Fruit fly (Drosophila melanogaster) whole organism, embryonic: ENCODE data around the gene ZIPIC.
A peak's percentile ranks its signal among the peaks of the same experiment; 100 is the strongest.

ENCODE experiments used
- CG1024 ChIP-seq: fragments of 200-800 bp; sonication (Bioruptor generic); IDR thresholded peaks from 2 replicates; pipeline ENCODE4 v1.3.6; 2022; ENCODE audit warnings: missing biosample characterization, missing genetic modification characterization
- CG10267 ChIP-seq: fragments of 200-800 bp; sonication (Bioruptor generic); optimal IDR thresholded peaks from 2 replicates; lab custom pipeline; 2018; ENCODE audit warnings: missing biosample characterization, mild to moderate bottlenecking, missing genetic modification characterization, moderate library complexity
- CG11085 ChIP-seq: fragments of 200-800 bp; sonication (Bioruptor generic); IDR thresholded peaks from 2 replicates; pipeline ENCODE4 v1.3.6; 2022; ENCODE audit warnings: missing biosample characterization, missing genetic modification characterization
- CG11456 ChIP-seq: fragments of 200-800 bp; sonication (Bioruptor generic); IDR thresholded peaks from 3 replicates; pipeline ENCODE4 v1.3.6; 2022; ENCODE audit warnings: missing biosample characterization, missing genetic modification characterization
- CG11695 ChIP-seq: fragments of 200-800 bp; sonication (Bioruptor generic); IDR thresholded peaks from 3 replicates; pipeline ENCODE4 v1.3.6; 2022; ENCODE audit warnings: missing biosample characterization, missing genetic modification characterization
- CG12071 ChIP-seq: fragments of 200-800 bp; sonication (Bioruptor generic); optimal IDR thresholded peaks from 3 replicates; lab custom pipeline; 2018; ENCODE audit warnings: missing biosample characterization, mild to moderate bottlenecking, missing genetic modification characterization
- CG12659 ChIP-seq: fragments of 200-800 bp; sonication (Bioruptor generic); optimal IDR thresholded peaks from 3 replicates; lab custom pipeline; 2017; ENCODE audit warnings: mild to moderate bottlenecking, missing biosample characterization, missing genetic modification reagents, missing genetic modification characterization
- CG12744 ChIP-seq: fragments of 200-800 bp; sonication (Bioruptor generic); optimal IDR thresholded peaks from 2 replicates; lab custom pipeline; 2016; ENCODE audit warnings: missing biosample characterization, missing genetic modification characterization
- CG15011 ChIP-seq: fragments of 200-800 bp; sonication (Bioruptor generic); optimal IDR thresholded peaks from 3 replicates; lab custom pipeline; 2018; ENCODE audit warnings: missing biosample characterization, mild to moderate bottlenecking, missing genetic modification characterization
- CG17612 ChIP-seq: fragments of 200-800 bp; sonication (Bioruptor generic); IDR thresholded peaks from 2 replicates; pipeline ENCODE4 v1.3.6; 2022; ENCODE audit warnings: missing biosample characterization, missing genetic modification characterization
- CG1832 ChIP-seq: fragments of 200-800 bp; sonication (Bioruptor generic); optimal IDR thresholded peaks from 2 replicates; lab custom pipeline; 2017; ENCODE audit warnings: missing biosample characterization, mild to moderate bottlenecking, missing genetic modification characterization, inconsistent platforms
- CG2199 ChIP-seq: fragments of 200-800 bp; sonication (Bioruptor generic); IDR thresholded peaks from 3 replicates; pipeline ENCODE4 v1.3.6; 2022; ENCODE audit warnings: missing biosample characterization, missing genetic modification characterization
- CG2678 ChIP-seq: fragments of 200-800 bp; sonication (Bioruptor generic); optimal IDR thresholded peaks from 3 replicates; lab custom pipeline; 2019; ENCODE audit warnings: missing biosample characterization, mild to moderate bottlenecking, missing genetic modification characterization, moderate library complexity
- CG31365 ChIP-seq: fragments of 200-800 bp; sonication (Bioruptor generic); optimal IDR thresholded peaks from 2 replicates; lab custom pipeline; 2018; ENCODE audit warnings: missing biosample characterization, mild to moderate bottlenecking, missing genetic modification characterization
- CG3163 ChIP-seq: fragments of 200-800 bp; sonication (Bioruptor generic); optimal IDR thresholded peaks from 3 replicates; lab custom pipeline; 2016; ENCODE audit warnings: missing biosample characterization, missing genetic modification characterization
- CG32532 ChIP-seq: fragments of 200-800 bp; sonication (Bioruptor generic); IDR thresholded peaks from 2 replicates; pipeline ENCODE4 v1.3.6; 2022; ENCODE audit warnings: missing biosample characterization, missing genetic modification characterization
- CG32772 ChIP-seq: fragments of 200-800 bp; sonication (Bioruptor generic); IDR thresholded peaks from 2 replicates; pipeline ENCODE4 v1.3.6; 2022; ENCODE audit warnings: missing biosample characterization, missing genetic modification characterization
- CG8089 ChIP-seq: fragments of 200-800 bp; sonication (Bioruptor generic); optimal IDR thresholded peaks from 3 replicates; lab custom pipeline; 2016; ENCODE audit warnings: missing biosample characterization, missing genetic modification characterization
- Fer1 ChIP-seq: fragments of 200-800 bp; sonication (Bioruptor generic); optimal IDR thresholded peaks from 2 replicates; lab custom pipeline; 2017; ENCODE audit warnings: missing biosample characterization, mild to moderate bottlenecking, missing genetic modification characterization
- H2.0 ChIP-seq: fragments of 200-800 bp; sonication (Bioruptor generic); IDR thresholded peaks from 2 replicates; pipeline ENCODE4 v1.3.6; 2022; ENCODE audit warnings: missing biosample characterization, missing genetic modification characterization
- PHDP ChIP-seq: fragments of 200-800 bp; sonication (Bioruptor generic); optimal IDR thresholded peaks from 3 replicates; lab custom pipeline; 2018; ENCODE audit warnings: missing biosample characterization, mild to moderate bottlenecking, missing genetic modification characterization, moderate library complexity
- Stat92E ChIP-seq, 3 experiments: fragments of >200 bp in 2 of 3; fragments of 200-800 bp in 1 of 3; sonication (Bioruptor generic) in 1 of 3; optimal IDR thresholded peaks; 2 replicates each; lab custom pipeline; 2017 to 2019; ENCODE audit warnings: missing biosample characterization in 3 of 3, missing genetic modification characterization in 3 of 3, mild to moderate bottlenecking in 1 of 3, moderate library complexity in 1 of 3
- Taf1 ChIP-seq: fragments of 200-800 bp; sonication (Bioruptor generic); IDR thresholded peaks from 2 replicates; pipeline ENCODE4 v1.3.6; 2022; ENCODE audit warnings: missing biosample characterization, missing genetic modification characterization
- ac ChIP-seq: fragments of 200-800 bp; sonication (Bioruptor generic); optimal IDR thresholded peaks from 3 replicates; lab custom pipeline; 2017; ENCODE audit warnings: missing biosample characterization, mild to moderate bottlenecking, missing genetic modification characterization
- bcd ChIP-seq: fragments of 200-800 bp; sonication (Bioruptor generic); optimal IDR thresholded peaks from 2 replicates; lab custom pipeline; 2017; ENCODE audit warnings: missing biosample characterization, mild to moderate bottlenecking, missing genetic modification characterization
- cato ChIP-seq: fragments of 200-800 bp; sonication (Bioruptor generic); optimal IDR thresholded peaks from 2 replicates; lab custom pipeline; 2016; ENCODE audit warnings: missing biosample characterization, missing genetic modification characterization, borderline replicate concordance
- caup ChIP-seq: fragments of 200-800 bp; sonication (Bioruptor generic); optimal IDR thresholded peaks from 3 replicates; lab custom pipeline; 2017; ENCODE audit warnings: missing biosample characterization, mild to moderate bottlenecking, missing genetic modification characterization, moderate library complexity; ENCODE audit not compliant: severe bottlenecking
- chm ChIP-seq: fragments of 200-800 bp; sonication (Bioruptor generic); IDR thresholded peaks from 2 replicates; pipeline ENCODE4 v1.3.6; 2022; ENCODE audit warnings: missing biosample characterization, missing genetic modification characterization
- cwo ChIP-seq: fragments of 200-800 bp; sonication (Bioruptor generic); optimal IDR thresholded peaks from 3 replicates; lab custom pipeline; 2017; ENCODE audit warnings: missing biosample characterization, missing genetic modification characterization, mild to moderate bottlenecking, moderate library complexity, missing genetic modification reagents
- danr ChIP-seq: fragments of 200-800 bp; sonication (Bioruptor generic); IDR thresholded peaks from 2 replicates; pipeline ENCODE4 v1.3.6; 2022; ENCODE audit warnings: missing biosample characterization, missing genetic modification characterization
- dmrt11E ChIP-seq: fragments of 200-800 bp; sonication (Bioruptor generic); optimal IDR thresholded peaks from 3 replicates; lab custom pipeline; 2018; ENCODE audit warnings: missing biosample characterization, mild to moderate bottlenecking, missing genetic modification characterization, moderate library complexity
- h ChIP-seq: fragments of >200 bp; optimal IDR thresholded peaks from 2 replicates; lab custom pipeline; 2017
- ken ChIP-seq: fragments of 200-800 bp; sonication (Bioruptor generic); IDR thresholded peaks from 3 replicates; pipeline ENCODE4 v1.3.6; 2022; ENCODE audit warnings: missing biosample characterization, missing genetic modification characterization
- luna ChIP-seq: fragments of 200-800 bp; sonication (Bioruptor generic); optimal IDR thresholded peaks from 2 replicates; lab custom pipeline; 2016; ENCODE audit warnings: missing biosample characterization, missing genetic modification characterization
- nerfin-1 ChIP-seq: fragments of 200-800 bp; sonication (Bioruptor generic); optimal IDR thresholded peaks from 3 replicates; lab custom pipeline; 2019; ENCODE audit warnings: missing biosample characterization, mild to moderate bottlenecking, missing genetic modification characterization, moderate library complexity
- prd ChIP-seq, 3 experiments: fragments of >200 bp in 2 of 3; fragments of 200-800 bp in 1 of 3; sonication (Bioruptor generic) in 1 of 3; optimal IDR thresholded peaks in 2 of 3; IDR thresholded peaks in 1 of 3; 2 replicates in 2 of 3; 3 replicates in 1 of 3; pipeline versions ENCODE4 v1.3.6 to Lab custom; 2017 to 2022; ENCODE audit warnings: missing biosample characterization in 1 of 3, missing genetic modification characterization in 1 of 3
- sob ChIP-seq: fragments of 200-800 bp; sonication (Bioruptor generic); IDR thresholded peaks from 2 replicates; pipeline ENCODE4 v1.3.6; 2022; ENCODE audit warnings: missing biosample characterization, missing genetic modification characterization
- ssp ChIP-seq: fragments of 200-800 bp; sonication (Bioruptor generic); IDR thresholded peaks from 2 replicates; pipeline ENCODE4 v1.3.6; 2022; ENCODE audit warnings: missing biosample characterization, missing genetic modification characterization
- stc ChIP-seq: fragments of 200-800 bp; sonication (Bioruptor generic); IDR thresholded peaks from 2 replicates; pipeline ENCODE4 v1.3.6; 2022; ENCODE audit warnings: missing biosample characterization, missing genetic modification characterization
- zf30C ChIP-seq: fragments of 200-800 bp; sonication (Bioruptor generic); optimal IDR thresholded peaks from 3 replicates; lab custom pipeline; 2018; ENCODE audit warnings: missing biosample characterization, mild to moderate bottlenecking, missing genetic modification characterization

The ZIPIC gene

DNA sequence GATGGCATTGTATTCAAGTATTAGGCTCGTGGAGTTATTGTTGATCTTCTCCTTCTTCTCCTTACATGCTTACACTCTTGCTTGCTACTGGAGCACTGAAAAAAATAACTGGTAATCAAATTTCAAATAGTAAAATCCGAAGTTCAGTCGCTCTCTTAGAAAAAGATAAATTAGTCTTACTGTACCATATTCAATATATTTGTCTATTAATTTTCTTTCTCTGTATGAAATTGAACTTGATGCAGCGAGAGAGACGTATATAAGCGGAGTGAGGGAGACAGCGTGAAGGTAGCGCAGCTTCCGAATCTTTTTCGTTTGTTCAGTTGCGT, 24.4 kb upstream of the ZIPIC start (continued):
- TF ChIP-seq sob (GFP tag; lab: Robert Waterston, UW) (peak; percentile 88), ac (no peak), zf30C (GFP tag; lab: Kevin White, UChicago) (peak; percentile 65), Stat92E (GFP tag; optimal IDR thresholded peaks at IDR 0.05; lab: Kevin White, UChicago) (peak in 1 of 3 experiments; percentile 83), Fer1 (GFP tag; lab: Kevin White, UChicago) (peak; percentile 88), CG31365 (tag; lab: Kevin White, UChicago) (peak; percentile 63), prd (optimal IDR thresholded peaks at IDR 0.05; lab: Kevin White, UChicago) (no peak), prd (GFP tag; IDR thresholded peaks at IDR 0.05; lab: Robert Waterston, UW) (peak; percentile 92), CG12659 (GFP tag; lab: Kevin White, UChicago) (peak; percentile 60), chm (peak; percentile 94), CG8089 (GFP tag; lab: Kevin White, UChicago) (peak; percentile 71), dmrt11E (tag; lab: Kevin White, UChicago) (peak; percentile 58), CG2678 (tag; lab: Kevin White, UChicago) (peak; percentile 95), CG3163 (peak; percentile 49), ken (peak; percentile 93), stc (GFP tag; lab: Robert Waterston, UW) (peak; percentile 93), CG32532 (peak; percentile 79), CG1024 (peak; percentile 93), caup (peak; percentile 85), danr (GFP tag; lab: Robert Waterston, UW) (peak; percentile 85), H2.0 (GFP tag; lab: Robert Waterston, UW) (peak; percentile 91), cwo (GFP tag; lab: Kevin White, UChicago) (peak; percentile 78), ssp (GFP tag; lab: Robert Waterston, UW) (peak; percentile 78), CG2199 (GFP tag; lab: Robert Waterston, UW) (peak; percentile 95), CG11695 (GFP tag; lab: Robert Waterston, UW) (peak; percentile 86), CG17612 (peak; percentile 75), CG11085 (GFP tag; lab: Robert Waterston, UW) (peak; percentile 38; the same call in 1 of the 2 replicates), CG1832 (GFP tag; lab: Kevin White, UChicago) (no peak), CG12744 (GFP tag; lab: Kevin White, UChicago) (peak; percentile 50), CG11456 (GFP tag; lab: Robert Waterston, UW) (peak; percentile 85), CG32772 (peak; percentile 91), CG15011 (GFP tag; lab: Kevin White, UChicago) (peak; percentile 68), CG12071 (peak; percentile 89), h (lab: Kevin White, UChicago) (no peak), Taf1 (GFP tag; lab: Robert Waterston, UW) (0 out of 2 replicates have a peak, but pooled peaks have one; percentile 17), cato (GFP tag; lab: Kevin White, UChicago) (peak; percentile 5), luna (GFP tag; lab: Kevin White, UChicago) (peak; percentile 20), bcd (GFP tag; lab: Kevin White, UChicago) (peak; percentile 86), PHDP (tag; lab: Kevin White, UChicago) (peak; percentile 62), CG10267 (tag; lab: Kevin White, UChicago) (peak; percentile 87), nerfin-1 (peak; percentile 89)
